Worm (Caenorhabditis elegans): ENCODE measurements around the gene mdmh-35.

ce11 chrII:7819359-7819758, 36.2 kb downstream of the mdmh-35 start:
- TF ChIP-seq C34F6.9 (tag; optimal IDR thresholded peaks at IDR 0.05) (no peak), egl-27 (tag; optimal IDR thresholded peaks at IDR 0.05) (no peak), snpc-4 (tag; optimal IDR thresholded peaks at IDR 0.05) (no peak), ztf-11 (tag; optimal IDR thresholded peaks at IDR 0.05) (no peak), nhr-11 (tag; optimal IDR thresholded peaks at IDR 0.05) (no peak), blmp-1 (tag; optimal IDR thresholded peaks at IDR 0.05; ENCODE audit: insufficient read depth) (no peak), mdl-1 (tag; optimal IDR thresholded peaks at IDR 0.05) (no peak), nhr-25 (tag; optimal IDR thresholded peaks at IDR 0.05) (no peak), ceh-82 (tag; optimal IDR thresholded peaks at IDR 0.05) (no peak), nhr-237 (tag; optimal IDR thresholded peaks at IDR 0.05) (no peak), elt-1 (tag; optimal IDR thresholded peaks at IDR 0.05) (no peak), F13H6.1 (tag; optimal IDR thresholded peaks at IDR 0.05) (no peak), mab-5 (tag; optimal IDR thresholded peaks at IDR 0.05) (no peak), elt-3 (tag; optimal IDR thresholded peaks at IDR 0.05) (no peak)

Data from whole organism, L2 larva.